Fruit fly (Drosophila melanogaster): ENCODE measurements around the gene CG5800.

Gene CG5800

DNA sequence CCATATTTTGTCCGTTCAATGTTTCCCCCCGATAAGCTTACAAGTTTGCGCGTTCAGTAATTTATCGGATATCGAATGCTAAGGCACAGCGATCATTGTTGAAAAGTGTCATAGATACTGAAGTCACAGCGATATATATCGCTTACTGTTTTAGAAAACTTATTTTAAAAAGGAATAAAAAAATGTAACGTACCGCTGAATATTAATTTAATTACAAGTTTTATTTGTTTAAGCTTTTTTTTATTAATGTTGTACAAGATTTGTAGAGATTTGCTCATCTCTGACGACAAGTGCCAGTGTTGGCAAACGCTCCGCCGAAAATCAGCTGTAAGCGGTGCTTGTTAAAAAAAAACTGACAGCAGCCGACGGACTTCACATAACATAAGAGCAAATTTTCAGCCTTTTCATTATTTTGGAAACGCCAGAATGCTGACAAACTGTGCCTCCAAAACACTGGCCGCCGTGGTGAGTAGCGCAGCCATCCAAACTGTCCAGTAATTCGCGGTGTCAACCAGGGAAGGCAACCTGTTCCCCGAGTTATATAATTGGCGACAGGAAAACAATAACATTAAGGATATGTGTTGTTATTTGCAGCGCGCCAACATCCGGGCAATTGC, 4.0 kb upstream of the CG5800 start, which contains the start of the genes corolla and ND-24:
corolla (minus strand) TSS at position 52 of the 617 bp plus-strand sequence.
ND-24 (plus strand) TSS at position 94 of the 617 bp plus-strand sequence.
- peak; percentile 87 for TF ChIP-seq CG17801 (GFP tag; optimal IDR thresholded peaks at IDR 0.05; ENCODE audit: partially characterized antibody)

DNA sequence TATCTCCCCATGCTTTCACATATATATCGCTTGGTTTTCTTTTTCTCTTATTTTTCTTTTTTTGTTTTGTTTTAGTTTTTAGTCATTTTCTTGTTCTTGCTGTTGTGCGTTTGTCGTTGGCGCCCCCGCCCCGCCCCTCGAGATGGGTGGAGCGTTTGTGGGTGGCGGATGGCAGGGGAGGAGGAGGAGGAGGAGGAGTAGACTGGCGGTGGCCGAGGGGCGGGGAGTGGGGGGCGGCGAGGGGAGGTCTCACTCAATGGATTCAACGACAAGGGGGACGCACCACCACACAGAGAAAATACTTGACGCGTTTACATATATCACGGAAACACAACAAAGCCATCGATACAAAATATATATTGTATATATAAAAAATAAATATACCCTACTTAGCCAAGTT, 4.8 kb downstream of the CG5800 start:
- TF ChIP-seq CG17801 (GFP tag; optimal IDR thresholded peaks at IDR 0.05; ENCODE audit: partially characterized antibody): no peak

DNA sequence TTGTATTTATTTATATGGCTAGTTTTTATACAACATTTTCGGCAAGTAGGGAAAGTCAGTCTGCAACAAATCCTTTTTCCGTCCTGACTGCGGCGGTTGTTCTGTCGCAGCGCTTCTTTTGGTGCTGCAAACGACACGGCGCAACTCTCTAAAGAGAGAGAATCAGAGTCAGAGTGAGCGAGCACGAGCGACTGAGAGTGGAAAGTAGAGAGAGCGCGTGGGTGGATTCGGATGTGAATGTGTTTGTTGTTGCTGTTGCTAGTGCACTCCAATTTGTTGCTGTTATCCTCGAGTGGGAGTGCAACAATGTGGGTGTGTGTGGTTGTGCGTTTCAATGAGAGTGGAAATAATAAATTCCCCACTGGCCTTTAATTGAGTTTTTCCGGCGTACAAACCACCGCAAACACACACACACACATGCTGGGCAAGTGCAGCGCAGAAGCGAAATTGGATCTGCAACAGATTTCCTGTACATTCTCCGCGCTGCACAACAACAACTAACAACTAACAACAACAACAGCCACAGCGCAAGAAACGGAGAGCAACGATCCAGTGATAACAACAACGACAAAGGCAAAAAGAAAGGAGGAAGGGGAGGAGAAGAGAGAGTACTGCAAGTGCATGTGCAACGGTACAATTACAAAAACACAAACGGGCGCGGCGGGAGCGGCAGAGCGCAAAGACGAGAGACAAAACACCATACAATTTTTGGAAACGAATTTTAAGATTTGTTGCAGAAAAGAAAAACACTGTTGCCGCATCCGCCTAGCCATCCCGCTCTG, 15.3 kb downstream of the CG5800 start:
- TF ChIP-seq CG17801 (GFP tag; optimal IDR thresholded peaks at IDR 0.05; ENCODE audit: partially characterized antibody): no peak

DNA sequence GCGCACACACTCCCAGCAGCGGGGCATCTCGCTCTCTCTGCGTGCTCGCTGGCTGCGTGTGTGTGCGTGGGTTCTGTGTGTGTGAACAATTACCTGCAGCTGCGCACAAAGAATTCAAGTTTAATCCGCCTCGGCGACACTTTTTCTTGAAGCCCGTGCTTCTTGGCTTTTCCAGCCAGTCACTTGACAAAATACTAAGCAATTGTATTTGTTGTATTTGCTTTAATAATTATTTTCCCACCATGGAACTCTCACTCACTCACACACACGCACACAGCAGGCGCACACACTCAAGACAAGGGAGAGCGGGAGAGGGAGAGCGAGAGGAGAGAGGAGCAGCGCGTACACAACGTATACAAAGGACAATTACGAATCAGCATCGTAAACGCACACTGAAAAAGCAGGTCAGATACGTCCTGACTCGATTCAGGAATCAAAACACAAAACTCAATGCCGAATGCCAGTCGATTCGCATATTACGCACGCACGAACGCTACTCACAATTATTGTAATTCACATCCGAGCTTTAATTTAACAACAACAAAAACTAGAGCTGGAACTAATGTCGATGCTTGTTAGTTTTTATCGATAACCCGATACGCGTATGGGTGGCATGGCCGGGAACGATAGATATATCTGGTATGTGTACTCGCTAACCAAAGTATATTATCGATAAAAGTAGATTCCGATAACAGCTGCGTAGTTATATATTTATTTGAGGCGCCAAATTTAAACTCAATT, 16.1 kb downstream of the CG5800 start, which contains the start of gene RhoGAPp190:
RhoGAPp190 (minus strand) TSS at position 565 of the 741 bp plus-strand sequence.
- peak; percentile 62 for TF ChIP-seq CG17801 (GFP tag; optimal IDR thresholded peaks at IDR 0.05; ENCODE audit: partially characterized antibody)

- no peak for TF ChIP-seq CG17801 (GFP tag; optimal IDR thresholded peaks at IDR 0.05; ENCODE audit: partially characterized antibody)
Observed at dm6 chrX:17656501-17656900, 20.4 kb downstream of the CG5800 start, which contains the start of gene IntS2. Gene IntS2 (minus strand): TSS chrX:17656818.

DNA sequence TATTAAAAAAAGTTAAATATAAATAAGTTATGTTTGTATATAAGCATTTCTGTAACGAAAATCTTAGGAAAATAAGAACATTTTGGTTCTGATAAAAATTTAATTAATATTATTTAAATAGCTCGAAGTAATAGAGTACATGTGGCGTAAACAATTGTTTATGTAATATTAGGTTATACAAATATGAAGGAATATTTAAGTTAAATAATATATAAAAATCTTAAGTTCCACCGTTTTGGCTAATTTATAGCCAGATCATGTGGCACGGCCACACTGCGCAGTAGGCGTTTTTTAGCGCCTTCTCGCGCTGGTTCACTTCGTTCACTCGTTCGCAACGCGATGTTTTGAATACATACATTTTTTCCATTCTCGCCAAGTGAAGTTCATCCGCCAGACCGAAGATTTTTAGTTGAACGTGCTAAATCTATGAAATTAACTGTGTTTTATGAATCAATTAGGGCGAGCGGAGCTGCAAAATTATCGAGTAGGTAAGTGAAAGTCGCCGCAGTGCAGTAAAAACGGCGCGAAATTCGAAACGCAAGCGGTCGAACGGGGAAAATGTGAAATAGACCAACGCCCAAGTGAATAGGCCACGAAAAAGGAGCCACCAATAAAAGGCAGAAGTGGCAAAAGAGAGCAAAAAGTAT, 21.1 kb downstream of the CG5800 start, which contains the start of gene beta-Spec:
beta-Spec (plus strand) TSS at position 323 of the 647 bp plus-strand sequence.
- peak; percentile 19 for TF ChIP-seq CG17801 (GFP tag; optimal IDR thresholded peaks at IDR 0.05; ENCODE audit: partially characterized antibody)

- no peak for TF ChIP-seq CG17801 (GFP tag; optimal IDR thresholded peaks at IDR 0.05; ENCODE audit: partially characterized antibody)
Observed at dm6 chrX:17657716-17658115, 21.6 kb downstream of the CG5800 start.

- TF ChIP-seq CG17801 (GFP tag; optimal IDR thresholded peaks at IDR 0.05; ENCODE audit: partially characterized antibody): peak; percentile 12
Observed at dm6 chrX:17658207-17659118, 22.4 kb downstream of the CG5800 start.

dm6 chrX:17659119-17659452, 23.0 kb downstream of the CG5800 start:
- TF ChIP-seq CG17801 (GFP tag; optimal IDR thresholded peaks at IDR 0.05; ENCODE audit: partially characterized antibody): no peak

- no peak for TF ChIP-seq CG17801 (GFP tag; optimal IDR thresholded peaks at IDR 0.05; ENCODE audit: partially characterized antibody)
Observed at dm6 chrX:17671788-17672187, 35.7 kb downstream of the CG5800 start, which contains the start of gene CG12990. Gene CG12990 (minus strand): TSS chrX:17671888.

DNA sequence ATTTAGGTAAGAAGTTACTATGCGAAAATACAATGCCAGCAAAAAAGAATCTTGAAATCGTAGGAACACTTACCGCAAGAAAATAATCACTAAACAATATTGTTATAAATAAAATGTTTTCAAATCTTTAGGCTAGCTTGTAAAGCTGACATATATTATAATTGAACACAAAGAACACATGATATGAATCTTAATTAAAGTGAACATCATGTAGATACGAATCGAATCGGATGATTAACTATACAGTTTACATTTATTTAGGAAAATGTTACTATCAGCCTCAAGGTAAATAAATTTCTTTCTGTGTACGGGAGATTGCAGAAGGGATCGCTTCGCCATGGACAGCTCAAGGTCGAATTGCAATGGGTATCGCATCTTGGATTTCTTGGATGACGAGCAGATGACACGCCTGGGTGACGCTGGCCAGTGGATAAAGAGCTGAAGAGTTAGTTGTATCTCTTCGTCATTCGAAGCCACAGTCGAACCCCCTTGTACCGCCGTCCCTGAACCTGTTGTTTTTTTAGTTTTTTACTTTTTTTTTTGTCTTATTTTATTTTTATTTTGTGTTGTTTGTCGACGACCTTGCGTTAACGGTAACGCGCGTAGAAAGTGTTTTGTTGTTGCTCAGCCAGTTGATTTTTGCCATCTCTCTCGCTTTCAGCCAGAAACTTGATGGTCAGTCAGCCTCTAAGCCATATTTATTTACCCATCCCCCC, 42.0 kb downstream of the CG5800 start:
- TF ChIP-seq CG17801 (GFP tag; optimal IDR thresholded peaks at IDR 0.05; ENCODE audit: partially characterized antibody): no peak

DNA sequence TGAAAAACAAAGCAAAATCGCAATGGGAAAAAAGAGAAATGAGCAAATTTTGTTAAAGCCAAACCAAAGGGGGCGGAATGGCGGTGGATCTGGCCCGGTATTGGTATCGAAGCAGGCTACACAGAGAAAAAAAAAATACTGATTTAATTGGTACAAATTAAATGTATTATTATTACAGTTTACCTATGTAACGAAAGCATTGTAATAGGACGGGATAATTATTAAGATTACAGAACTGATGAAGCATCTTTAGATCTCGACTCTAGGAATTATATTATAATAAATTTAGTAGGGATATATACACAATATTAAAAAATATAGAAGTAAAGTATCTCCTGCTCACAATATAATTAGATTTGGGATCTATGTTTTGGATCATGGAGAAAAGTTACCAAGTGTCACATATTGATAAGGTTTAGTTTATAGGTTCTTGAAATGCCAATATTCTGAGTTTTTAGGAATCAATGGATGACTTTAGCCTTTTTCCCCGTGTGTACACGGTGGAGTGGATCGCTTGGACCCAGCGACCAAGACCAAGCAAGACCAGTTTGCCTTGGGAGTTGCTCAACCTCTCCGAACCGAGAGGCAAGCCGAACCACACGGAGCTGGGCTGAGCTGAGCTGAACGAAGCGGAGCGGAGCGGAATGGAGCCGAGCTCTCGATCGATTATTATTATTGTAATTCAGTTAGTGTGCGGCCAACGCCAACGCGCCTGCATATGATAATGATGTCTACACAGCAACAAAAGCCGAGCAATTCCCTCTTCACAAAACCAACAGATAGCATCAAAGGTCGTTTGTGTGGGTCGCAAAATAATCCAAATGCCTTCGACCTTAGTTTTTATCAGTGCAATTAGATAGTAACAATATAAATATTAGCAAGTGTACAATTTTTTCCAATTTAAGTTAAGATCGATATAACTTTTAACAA, 43.8 kb downstream of the CG5800 start:
- no peak for TF ChIP-seq CG17801 (GFP tag; optimal IDR thresholded peaks at IDR 0.05; ENCODE audit: partially characterized antibody)
